Worm (Caenorhabditis elegans) whole organism, young adult: ENCODE data around the gene R10E9.3.

ENCODE experiments used
- C17E4.6 ChIP-seq: fragments of 200-800 bp; sonication (Bioruptor generic); IDR thresholded peaks from 2 replicates; pipeline ENCODE4 v1.3.6; 2022; ENCODE audit warnings: missing genetic modification reagents, missing genetic modification characterization, missing compliant biosample characterization
- F10E7.11 ChIP-seq: sonication (generic microtip); optimal IDR thresholded peaks from 2 replicates; lab custom pipeline; 2017; ENCODE audit warnings: mild to moderate bottlenecking, missing genetic modification characterization, moderate library complexity, missing compliant biosample characterization
- F22D6.2 ChIP-seq: sonication (generic microtip); optimal IDR thresholded peaks from 2 replicates; lab custom pipeline; 2016; ENCODE audit warnings: mild to moderate bottlenecking, missing genetic modification characterization, missing compliant biosample characterization
- F23B12.7 ChIP-seq: sonication (generic microtip); optimal IDR thresholded peaks from 2 replicates; lab custom pipeline; 2017; ENCODE audit warnings: missing genetic modification characterization, mild to moderate bottlenecking, missing compliant biosample characterization, antibody characterized with exemption, moderate library complexity; ENCODE audit not compliant: insufficient read depth
- F33H1.4 ChIP-seq: fragments of 200-800 bp; sonication (Bioruptor generic); IDR thresholded peaks from 2 replicates; pipeline ENCODE4 v1.3.6; 2022; ENCODE audit warnings: missing genetic modification reagents, missing genetic modification characterization, missing compliant biosample characterization
- F57A8.1 ChIP-seq: fragments of 200-800 bp; sonication (Bioruptor generic); optimal IDR thresholded peaks from 2 replicates; lab custom pipeline; 2018; ENCODE audit warnings: mild to moderate bottlenecking, missing genetic modification characterization, moderate library complexity, missing compliant biosample characterization
- K11D2.4 ChIP-seq: fragments of 200-800 bp; sonication (Bioruptor generic); IDR thresholded peaks from 2 replicates; pipeline ENCODE4 v1.3.6; 2022; ENCODE audit warnings: missing genetic modification reagents, missing genetic modification characterization, missing compliant biosample characterization
- Y95B8A.8 ChIP-seq: fragments of 200-800 bp; sonication (Bioruptor generic); IDR thresholded peaks from 2 replicates; pipeline ENCODE4 v1.3.6; 2022; ENCODE audit warnings: missing genetic modification reagents, missing genetic modification characterization, missing compliant biosample characterization
- akir-1 ChIP-seq: fragments of 200-800 bp; sonication (Bioruptor generic); optimal IDR thresholded peaks from 2 replicates; lab custom pipeline; 2018; ENCODE audit warnings: mild to moderate bottlenecking, missing genetic modification characterization, moderate library complexity, missing compliant biosample characterization
- ama-1 ChIP-seq, 3 experiments: fragments of 150-350 bp in 1 of 3; sonication (generic microtip) in 2 of 3; optimal IDR thresholded peaks; 2 replicates each; lab custom pipeline; 2014 to 2018; ENCODE audit warnings: missing biosample characterization in 2 of 3, missing genetic modification characterization in 2 of 3, missing genetic modification reagents in 2 of 3
- aptf-3 ChIP-seq: fragments of 200-800 bp; sonication (Bioruptor generic); IDR thresholded peaks from 2 replicates; pipeline ENCODE4 v1.3.6; 2022; ENCODE audit warnings: missing genetic modification characterization, missing compliant biosample characterization
- attf-5 ChIP-seq: fragments of 200-800 bp; sonication (Bioruptor generic); optimal IDR thresholded peaks from 2 replicates; lab custom pipeline; 2018; ENCODE audit warnings: mild to moderate bottlenecking, missing genetic modification characterization, missing compliant biosample characterization
- cebp-1 ChIP-seq, 2 experiments: fragments of 200-800 bp in 1 of 2; sonication (Bioruptor generic) in 1 of 2; sonication (generic microtip) in 1 of 2; IDR thresholded peaks in 1 of 2; optimal IDR thresholded peaks in 1 of 2; 2 replicates each; pipeline versions ENCODE4 v1.3.6 to Lab custom; 2017 to 2022; ENCODE audit warnings: missing compliant biosample characterization in 2 of 2, missing genetic modification characterization in 2 of 2, mild to moderate bottlenecking in 1 of 2, missing genetic modification reagents in 1 of 2, moderate library complexity in 1 of 2
- ceh-27 ChIP-seq: fragments of 200-800 bp; sonication (Bioruptor generic); optimal IDR thresholded peaks from 2 replicates; lab custom pipeline; 2018; ENCODE audit warnings: mild to moderate bottlenecking, missing genetic modification characterization, moderate library complexity, missing compliant biosample characterization
- die-1 ChIP-seq: sonication (generic microtip); optimal IDR thresholded peaks from 2 replicates; lab custom pipeline; 2016; ENCODE audit warnings: missing genotype, mild to moderate bottlenecking, missing genetic modification characterization, missing compliant biosample characterization
- efl-1 ChIP-seq: fragments of 150-350 bp; optimal IDR thresholded peaks from 2 replicates; lab custom pipeline; 2014; ENCODE audit warnings: missing biosample characterization, missing genetic modification reagents, missing genetic modification characterization
- egrh-3 ChIP-seq: fragments of 200-800 bp; sonication (Bioruptor generic); IDR thresholded peaks from 2 replicates; pipeline ENCODE4 v1.3.6; 2022; ENCODE audit warnings: missing genetic modification reagents, missing genetic modification characterization, missing compliant biosample characterization
- him-1 ChIP-seq: sonication (generic microtip); optimal IDR thresholded peaks from 2 replicates; lab custom pipeline; 2016; ENCODE audit warnings: missing genotype, missing genetic modification reagents, missing genetic modification characterization, missing compliant biosample characterization
- hrde-1 ChIP-seq: sonication (generic microtip); optimal IDR thresholded peaks from 2 replicates; lab custom pipeline; 2016; ENCODE audit warnings: missing genetic modification characterization, mild to moderate bottlenecking, missing compliant biosample characterization, moderate library complexity, missing genotype, missing genetic modification reagents, borderline replicate concordance
- let-526 ChIP-seq: fragments of 200-800 bp; sonication (Bioruptor generic); IDR thresholded peaks from 2 replicates; pipeline ENCODE4 v1.3.6; 2022; ENCODE audit warnings: missing genetic modification reagents, missing genetic modification characterization, missing compliant biosample characterization
- lsl-1 ChIP-seq: fragments of 200-800 bp; sonication (Bioruptor generic); optimal IDR thresholded peaks from 2 replicates; lab custom pipeline; 2018; ENCODE audit warnings: mild to moderate bottlenecking, missing genetic modification characterization, moderate library complexity, missing compliant biosample characterization
- madf-3 ChIP-seq: fragments of 200-800 bp; sonication (Bioruptor generic); IDR thresholded peaks from 2 replicates; pipeline ENCODE4 v1.3.6; 2022; ENCODE audit warnings: missing genetic modification reagents, missing genetic modification characterization, missing compliant biosample characterization
- madf-6 ChIP-seq: fragments of 200-800 bp; sonication (Bioruptor generic); IDR thresholded peaks from 2 replicates; pipeline ENCODE4 v1.3.6; 2022; ENCODE audit warnings: missing genetic modification reagents, missing genetic modification characterization, missing compliant biosample characterization
- mel-28 ChIP-seq: sonication (generic microtip); optimal IDR thresholded peaks from 2 replicates; lab custom pipeline; 2016; ENCODE audit warnings: borderline replicate concordance, mild to moderate bottlenecking, missing genetic modification characterization, missing compliant biosample characterization
- nhr-179 ChIP-seq: sonication (generic microtip); optimal IDR thresholded peaks from 2 replicates; lab custom pipeline; 2016; ENCODE audit warnings: mild to moderate bottlenecking, missing genetic modification characterization, missing compliant biosample characterization
- nhr-80 ChIP-seq: sonication (generic microtip); optimal IDR thresholded peaks from 2 replicates; lab custom pipeline; 2016; ENCODE audit warnings: missing genetic modification characterization, missing compliant biosample characterization
- nhr-90 ChIP-seq: sonication (generic microtip); optimal IDR thresholded peaks from 2 replicates; lab custom pipeline; 2016; ENCODE audit warnings: missing genotype, mild to moderate bottlenecking, missing genetic modification characterization, missing compliant biosample characterization
- pha-4 ChIP-seq: fragments of 150-350 bp; sonication (generic microtip); optimal IDR thresholded peaks from 2 replicates; lab custom pipeline; 2014; ENCODE audit warnings: missing biosample characterization, missing genetic modification reagents, missing genetic modification characterization
- rcor-1 ChIP-seq: fragments of 200-800 bp; sonication (Bioruptor generic); IDR thresholded peaks from 2 replicates; pipeline ENCODE4 v1.3.6; 2022; ENCODE audit warnings: missing genetic modification reagents, missing genetic modification characterization, missing compliant biosample characterization
- sdz-38 ChIP-seq: sonication (generic microtip); optimal IDR thresholded peaks from 2 replicates; lab custom pipeline; 2016; ENCODE audit warnings: missing genotype, missing genetic modification characterization, missing compliant biosample characterization
- snpc-3.4 ChIP-seq: sonication (generic microtip); optimal IDR thresholded peaks from 2 replicates; lab custom pipeline; 2017; ENCODE audit warnings: missing genetic modification characterization, mild to moderate bottlenecking, missing compliant biosample characterization, antibody characterized with exemption, moderate library complexity, missing genotype, missing genetic modification reagents
- somi-1 ChIP-seq: fragments of 200-800 bp; sonication (Bioruptor generic); optimal IDR thresholded peaks from 2 replicates; lab custom pipeline; 2018; ENCODE audit warnings: mild to moderate bottlenecking, missing genetic modification characterization, missing compliant biosample characterization
- tlf-1 ChIP-seq: fragments of 200-800 bp; sonication (Bioruptor generic); optimal IDR thresholded peaks from 2 replicates; lab custom pipeline; 2018; ENCODE audit warnings: mild to moderate bottlenecking, missing genetic modification characterization, missing compliant biosample characterization
- xnd-1 ChIP-seq: sonication (generic microtip); optimal IDR thresholded peaks from 2 replicates; lab custom pipeline; 2016; ENCODE audit warnings: missing genotype, missing genetic modification reagents, missing genetic modification characterization, missing compliant biosample characterization
- ztf-18 ChIP-seq: sonication (generic microtip); optimal IDR thresholded peaks from 2 replicates; lab custom pipeline; 2016; ENCODE audit warnings: missing genotype, mild to moderate bottlenecking, missing genetic modification characterization, missing compliant biosample characterization
- ztf-22 ChIP-seq: fragments of 200-800 bp; sonication (Bioruptor generic); optimal IDR thresholded peaks from 2 replicates; lab custom pipeline; 2018; ENCODE audit warnings: mild to moderate bottlenecking, missing genetic modification characterization, moderate library complexity, missing compliant biosample characterization
- ztf-25 ChIP-seq: fragments of 200-800 bp; sonication (Bioruptor generic); IDR thresholded peaks from 2 replicates; pipeline ENCODE4 v1.3.6; 2022; ENCODE audit warnings: missing genetic modification reagents, missing genetic modification characterization, missing compliant biosample characterization
- ztf-3 ChIP-seq: fragments of 200-800 bp; sonication (Bioruptor generic); optimal IDR thresholded peaks from 2 replicates; lab custom pipeline; 2018; ENCODE audit warnings: mild to moderate bottlenecking, missing genetic modification characterization, missing compliant biosample characterization

Gene R10E9.3

DNA sequence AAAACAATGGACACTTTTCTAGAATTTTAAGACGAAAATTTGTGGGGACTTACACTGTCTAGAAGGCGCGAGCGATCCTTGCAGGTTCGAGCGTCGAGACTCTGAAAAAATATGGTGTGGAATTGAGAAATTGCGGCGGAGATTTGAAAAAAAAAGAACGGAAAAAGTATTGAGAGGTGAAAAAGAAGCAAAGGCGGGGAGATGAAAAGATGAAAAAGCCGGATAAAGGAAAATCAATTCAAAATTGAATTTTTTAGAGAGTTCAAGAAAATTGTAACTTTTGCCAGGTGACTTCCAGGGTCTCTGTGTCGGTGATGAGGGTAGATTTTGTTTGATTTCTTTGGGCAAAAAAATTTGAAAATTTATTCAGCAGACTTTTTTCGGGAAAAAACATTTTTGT is 16.3 kb downstream of the R10E9.3 start, which contains the start of gene msi-1:
TSS of gene msi-1 (minus strand) at position 101 of the 400 bp plus-strand sequence.
- TF ChIP-seq F22D6.2 (no peak), die-1 (tag; lab: Kevin White, UChicago) (no peak), xnd-1 (tag; lab: Kevin White, UChicago) (no peak), nhr-179 (tag; lab: Kevin White, UChicago) (no peak), lsl-1 (GFP tag; lab: Kevin White, UChicago) (no peak), akir-1 (GFP tag; lab: Kevin White, UChicago) (no peak)

DNA sequence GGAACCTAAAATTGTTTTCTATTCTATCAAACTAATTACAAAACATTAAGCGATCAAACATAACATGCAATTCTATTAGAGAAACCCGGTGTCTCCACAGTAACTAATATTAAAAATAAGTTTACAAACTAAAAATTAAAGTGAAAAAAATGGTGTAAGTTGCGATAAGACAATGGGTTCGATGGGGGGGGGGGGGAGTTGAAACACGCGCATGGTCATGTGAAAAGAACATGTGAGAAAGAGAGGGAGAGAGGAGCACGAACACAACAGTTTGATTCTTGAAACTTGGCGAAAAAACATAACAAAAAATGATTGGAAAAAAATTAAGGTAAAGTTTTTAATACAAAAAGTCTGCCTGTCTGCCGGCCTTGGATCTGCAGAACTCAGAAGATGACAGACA is 17.0 kb downstream of the R10E9.3 start:
- TF ChIP-seq cebp-1 (GFP tag; IDR thresholded peaks at IDR 0.05; lab: Robert Waterston, UW) (no peak), cebp-1 (tag; optimal IDR thresholded peaks at IDR 0.05; lab: Kevin White, UChicago) (peak; percentile 45), attf-5 (GFP tag; lab: Kevin White, UChicago) (peak; percentile 26), mel-28 (tag; lab: Kevin White, UChicago) (no peak), F33H1.4 (GFP tag; lab: Robert Waterston, UW) (no peak), F57A8.1 (GFP tag; lab: Kevin White, UChicago) (no peak), nhr-90 (tag; lab: Kevin White, UChicago) (no peak), snpc-3.4 (tag; lab: Kevin White, UChicago) (no peak), madf-3 (GFP tag; lab: Robert Waterston, UW) (no peak), ztf-18 (tag; lab: Kevin White, UChicago) (no peak), ama-1 (optimal IDR thresholded peaks at IDR 0.05; lab: Kevin White, UChicago) (no peak), ama-1 (GFP tag; optimal IDR thresholded peaks at IDR 0.05; lab: Kevin White, UChicago) (no peak), nhr-80 (peak; percentile 10), rcor-1 (GFP tag; lab: Robert Waterston, UW) (no peak), C17E4.6 (GFP tag; lab: Robert Waterston, UW) (no peak), ztf-25 (no peak), him-1 (no peak), ztf-3 (GFP tag; lab: Kevin White, UChicago) (no peak), hrde-1 (tag; lab: Kevin White, UChicago) (no peak), ceh-27 (GFP tag; lab: Kevin White, UChicago) (no peak), pha-4 (tag; lab: Kevin White, UChicago) (no peak), F10E7.11 (tag; lab: Kevin White, UChicago) (no peak), efl-1 (GFP tag; lab: Kevin White, UChicago) (no peak), tlf-1 (no peak), aptf-3 (GFP tag; lab: Robert Waterston, UW) (no peak), F23B12.7 (tag; lab: Kevin White, UChicago) (no peak), egrh-3 (GFP tag; lab: Robert Waterston, UW) (peak; percentile 58; the same call in 1 of the 2 replicates), K11D2.4 (GFP tag; lab: Robert Waterston, UW) (no peak), sdz-38 (tag; lab: Kevin White, UChicago) (no peak), ztf-22 (GFP tag; lab: Kevin White, UChicago) (no peak)

DNA sequence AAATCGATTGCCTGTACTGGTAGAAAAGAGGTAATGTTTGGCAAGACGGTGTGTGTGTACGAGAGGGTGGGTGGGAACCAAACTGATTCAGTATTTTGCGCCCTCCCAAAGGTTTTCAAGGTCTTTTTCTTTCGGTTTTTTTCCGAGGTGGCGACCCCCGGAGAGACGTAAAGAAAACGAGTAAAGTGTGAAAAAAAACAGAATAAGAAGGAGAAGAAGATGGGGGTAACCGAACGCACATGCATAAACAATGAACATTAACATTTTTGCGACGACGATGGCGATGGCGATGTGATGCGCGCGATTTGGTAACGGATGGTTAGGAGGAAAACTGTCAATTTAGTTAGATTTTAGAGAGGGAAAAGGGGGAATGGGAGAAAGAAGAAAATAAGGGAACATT is 18.4 kb downstream of the R10E9.3 start:
- TF ChIP-seq madf-6: no peak
- no peak for TF ChIP-seq cebp-1 (GFP tag; IDR thresholded peaks at IDR 0.05; lab: Robert Waterston, UW)
- no peak for TF ChIP-seq cebp-1 (tag; optimal IDR thresholded peaks at IDR 0.05; lab: Kevin White, UChicago)
- TF ChIP-seq let-526 (GFP tag; lab: Robert Waterston, UW): no peak
- TF ChIP-seq Y95B8A.8 (GFP tag; lab: Robert Waterston, UW): no peak
- TF ChIP-seq somi-1 (GFP tag; lab: Kevin White, UChicago): no peak
